Worm (Caenorhabditis elegans) whole organism, L4 larva: ENCODE measurements around the gene egas-1.

ENCODE experiments used
- mdt-29 ChIP-seq: fragments of 200-800 bp; sonication (Bioruptor generic); IDR thresholded peaks from 2 replicates; pipeline ENCODE4 v1.3.6; 2022; ENCODE audit warnings: missing genetic modification reagents, missing genetic modification characterization, missing compliant biosample characterization
- nhr-25 ChIP-seq: sonication (generic microtip); optimal IDR thresholded peaks from 2 replicates; lab custom pipeline; 2017; ENCODE audit warnings: missing genetic modification characterization, mild to moderate bottlenecking, missing compliant biosample characterization, antibody characterized with exemption, moderate library complexity, borderline replicate concordance; ENCODE audit not compliant: insufficient read depth

ce11 chrV:18687361-18687760 lies 47.3 kb downstream of the egas-1 start:
- TF ChIP-seq mdt-29 (GFP tag; lab: Robert Waterston, UW) (no peak), nhr-25 (tag; lab: Kevin White, UChicago) (no peak)
